Worm (Caenorhabditis elegans) whole organism, L4 larva: ENCODE measurements around the gene R193.2.

Experiments used
- Y75B8A.6 ChIP-seq: fragments of 200-800 bp; sonication (Bioruptor generic); IDR thresholded peaks from 2 replicates; pipeline ENCODE4 v1.3.6; 2022; ENCODE audit warnings: missing genetic modification reagents, missing genetic modification characterization, missing compliant biosample characterization
- aha-1 ChIP-seq: fragments of 150-350 bp; peaks from one replicate; lab custom pipeline; 2014; ENCODE audit warnings: missing biosample characterization, missing genetic modification characterization
- ces-1 ChIP-seq: fragments of 150-350 bp; sonication (generic microtip); optimal IDR thresholded peaks from 4 replicates; lab custom pipeline; 2014; ENCODE audit warnings: missing biosample characterization, missing genetic modification reagents, missing genetic modification characterization
- cey-2 ChIP-seq: sonication (generic microtip); optimal IDR thresholded peaks from 3 replicates; lab custom pipeline; 2017; ENCODE audit warnings: missing genetic modification characterization, mild to moderate bottlenecking, missing compliant biosample characterization, antibody characterized with exemption, borderline replicate concordance; ENCODE audit not compliant: insufficient read depth
- daf-16 ChIP-seq, 3 experiments: sonication (generic microtip); optimal IDR thresholded peaks; 2 replicates each; lab custom pipeline; 2016 to 2017; ENCODE audit warnings: missing genetic modification characterization in 3 of 3, missing genetic modification reagents in 3 of 3, mild to moderate bottlenecking in 2 of 3, missing compliant biosample characterization in 2 of 3, missing biosample characterization in 1 of 3, moderate library complexity in 1 of 3
- lin-1 ChIP-seq: fragments of 200-800 bp; sonication (Bioruptor generic); IDR thresholded peaks from 2 replicates; pipeline ENCODE4 v1.3.6; 2022; ENCODE audit warnings: missing genetic modification reagents, missing genetic modification characterization, missing compliant biosample characterization
- lin-13 ChIP-seq: fragments of 150-350 bp; optimal IDR thresholded peaks from 2 replicates; lab custom pipeline; 2014; ENCODE audit warnings: missing biosample characterization, missing genetic modification reagents, missing genetic modification characterization
- lsy-2 ChIP-seq, 2 experiments: fragments of 150-350 bp in 1 of 2; sonication (generic microtip) in 1 of 2; optimal IDR thresholded peaks; 2 replicates each; lab custom pipeline; 2014 to 2017; ENCODE audit warnings: missing biosample characterization in 2 of 2, missing genetic modification characterization in 2 of 2
- mep-1 ChIP-seq: fragments of 150-350 bp; sonication (generic microtip); optimal IDR thresholded peaks from 3 replicates; lab custom pipeline; 2014; ENCODE audit warnings: missing biosample characterization, missing genetic modification characterization
- mes-2 ChIP-seq: sonication (generic microtip); optimal IDR thresholded peaks from 2 replicates; lab custom pipeline; 2016; ENCODE audit warnings: missing genotype, mild to moderate bottlenecking, missing genetic modification characterization, missing compliant biosample characterization; ENCODE audit not compliant: poor library complexity, severe bottlenecking
- unc-62 ChIP-seq, 3 experiments: fragments of 150-350 bp in 1 of 3; sonication (generic microtip); optimal IDR thresholded peaks in 2 of 3; peaks in 1 of 3; 1 replicate in 1 of 3; 2 replicates in 2 of 3; lab custom pipeline; 2014 to 2017; ENCODE audit warnings: missing biosample characterization in 3 of 3, missing genetic modification characterization in 3 of 3, missing genetic modification reagents in 3 of 3, missing genotype in 1 of 3

R193.2 gene

DNA sequence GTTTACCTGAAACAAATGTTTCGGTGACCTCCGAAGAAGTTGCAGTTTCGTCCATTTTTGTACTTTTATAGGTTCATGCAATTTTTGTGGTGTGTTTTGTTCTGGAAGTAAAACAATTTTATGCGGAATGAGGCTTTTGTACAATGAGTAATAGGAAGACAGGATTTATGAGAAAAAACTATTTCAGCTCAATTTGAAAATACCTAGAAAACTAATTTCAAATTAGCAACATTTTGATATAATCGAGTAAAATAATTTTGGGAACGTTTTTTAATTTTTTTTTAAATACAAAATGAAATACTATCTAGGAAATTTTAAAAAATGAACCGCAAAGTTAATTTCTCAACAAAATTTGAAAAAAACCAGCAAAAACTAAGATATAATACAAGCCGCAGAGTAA is 60.3 kb downstream of the R193.2 start, which contains the start of gene rei-2:
Gene rei-2 (minus strand): TSS at position 101 of the 400 bp plus-strand sequence.
- TF ChIP-seq unc-62 (GFP tag; optimal IDR thresholded peaks at IDR 0.05 in 1 of 2; lab: Kevin White, UChicago) (peak in 1 of 2 experiments; percentile 34), unc-62 (tag; optimal IDR thresholded peaks at IDR 0.05; lab: Kevin White, UChicago) (no peak), lin-1 (GFP tag; lab: Robert Waterston, UW) (no peak)

DNA sequence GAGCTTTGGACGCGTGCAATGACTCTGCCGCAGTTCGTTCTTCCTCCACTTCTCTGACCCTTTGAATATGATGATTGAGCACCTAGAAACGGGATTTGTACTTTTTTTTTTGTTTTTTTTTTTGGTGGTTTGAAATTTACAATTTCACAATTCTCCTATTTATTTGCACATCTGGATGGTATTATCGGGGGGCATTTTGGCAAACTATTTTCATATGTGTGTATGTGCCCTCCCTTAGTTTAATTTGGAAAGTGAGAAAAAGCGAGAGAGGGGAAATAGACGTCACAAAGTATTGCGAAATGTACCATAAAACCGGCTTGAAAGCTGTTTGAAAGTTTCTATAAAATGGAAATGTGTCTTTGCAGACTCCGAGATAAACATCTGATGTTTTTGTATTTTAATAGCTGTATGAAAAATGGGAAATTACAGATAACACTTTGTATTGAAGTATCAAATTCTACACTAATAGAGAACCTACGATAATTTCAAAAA is 61.9 kb downstream of the R193.2 start:
- TF ChIP-seq Y75B8A.6 (GFP tag; lab: Robert Waterston, UW) (no peak), daf-16 (GFP tag; optimal IDR thresholded peaks at IDR 0.05; lab: Kevin White, UChicago) (no peak), daf-16 (tag; optimal IDR thresholded peaks at IDR 0.05; lab: Kevin White, UChicago) (no peak), mep-1 (tag; lab: Kevin White, UChicago) (peak; percentile 13), lsy-2 (tag; optimal IDR thresholded peaks at IDR 0.05; lab: Kevin White, UChicago) (peak in 1 of 2 experiments; percentile 21), lin-13 (no peak), unc-62 (GFP tag; optimal IDR thresholded peaks at IDR 0.05 in 1 of 2; lab: Kevin White, UChicago) (peak in 1 of 2 experiments; percentile 10), unc-62 (tag; optimal IDR thresholded peaks at IDR 0.05; lab: Kevin White, UChicago) (no peak), mes-2 (tag; lab: Kevin White, UChicago) (no peak)

DNA sequence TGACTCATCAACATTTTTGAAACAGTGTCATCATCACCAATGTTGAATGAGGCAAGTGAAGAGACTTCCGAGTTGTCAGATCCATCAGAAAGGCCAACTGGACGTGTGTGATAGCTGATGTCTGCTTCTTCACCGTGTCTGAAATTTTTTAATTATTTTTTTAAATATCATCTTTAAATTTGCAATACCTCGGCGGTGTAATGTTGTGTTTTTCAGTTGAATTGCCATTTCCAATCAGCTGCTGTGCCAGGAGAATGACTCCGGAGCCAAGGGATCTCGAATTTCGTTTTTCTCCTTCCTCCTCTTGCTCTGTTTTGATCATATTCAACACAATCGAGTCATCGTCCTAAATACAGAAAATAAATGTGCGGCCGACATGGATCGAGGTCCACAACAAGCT is 63.4 kb downstream of the R193.2 start:
- TF ChIP-seq aha-1 (tag; lab: Kevin White, UChicago): peak; percentile 6
- TF ChIP-seq cey-2 (tag; lab: Kevin White, UChicago): no peak
- TF ChIP-seq ces-1 (GFP tag; lab: Kevin White, UChicago): no peak
- TF ChIP-seq unc-62 (GFP tag; optimal IDR thresholded peaks at IDR 0.05 in 1 of 2; lab: Kevin White, UChicago): peak in 1 of 2 experiments; percentile 96
- no peak for TF ChIP-seq unc-62 (tag; optimal IDR thresholded peaks at IDR 0.05; lab: Kevin White, UChicago)
